Fruit fly (Drosophila melanogaster) whole organism, embryonic: ENCODE measurements around the gene Fbxl7.

Source experiments
- B-H2 ChIP-seq: fragments of 200-800 bp; sonication (Bioruptor generic); optimal IDR thresholded peaks from 2 replicates; lab custom pipeline; 2018; ENCODE audit warnings: missing biosample characterization, mild to moderate bottlenecking, missing genetic modification characterization
- BEAF-32 ChIP-seq: fragments of 200-800 bp; sonication (Bioruptor generic); optimal IDR thresholded peaks from 3 replicates; lab custom pipeline; 2017; ENCODE audit warnings: missing biosample characterization, missing genetic modification characterization, mild to moderate bottlenecking, moderate library complexity, missing genetic modification reagents
- Bteb2 ChIP-seq: fragments of 200-800 bp; sonication (Bioruptor generic); optimal IDR thresholded peaks from 2 replicates; lab custom pipeline; 2016; ENCODE audit warnings: missing biosample characterization, missing genetic modification characterization
- CG10209 ChIP-seq: fragments of 200-800 bp; sonication (Bioruptor generic); optimal IDR thresholded peaks from 3 replicates; lab custom pipeline; 2017; ENCODE audit warnings: missing biosample characterization, mild to moderate bottlenecking, missing genetic modification characterization, missing genetic modification reagents
- CG1024 ChIP-seq: fragments of 200-800 bp; sonication (Bioruptor generic); IDR thresholded peaks from 2 replicates; pipeline ENCODE4 v1.3.6; 2022; ENCODE audit warnings: missing biosample characterization, missing genetic modification characterization
- CG10267 ChIP-seq: fragments of 200-800 bp; sonication (Bioruptor generic); optimal IDR thresholded peaks from 2 replicates; lab custom pipeline; 2018; ENCODE audit warnings: missing biosample characterization, mild to moderate bottlenecking, missing genetic modification characterization, moderate library complexity
- CG10366 ChIP-seq: fragments of 200-800 bp; sonication (Bioruptor generic); IDR thresholded peaks from 2 replicates; pipeline ENCODE4 v1.3.6; 2022; ENCODE audit warnings: missing biosample characterization, missing genetic modification characterization
- CG11723 ChIP-seq: fragments of 200-800 bp; sonication (Bioruptor generic); optimal IDR thresholded peaks from 2 replicates; lab custom pipeline; 2017; ENCODE audit warnings: missing biosample characterization, mild to moderate bottlenecking, missing genetic modification characterization
- CG12299 ChIP-seq: fragments of 200-800 bp; sonication (Bioruptor generic); optimal IDR thresholded peaks from 2 replicates; lab custom pipeline; 2018; ENCODE audit warnings: missing biosample characterization, mild to moderate bottlenecking, missing genetic modification characterization
- CG13123 ChIP-seq: fragments of 200-800 bp; sonication (Bioruptor generic); optimal IDR thresholded peaks from 2 replicates; lab custom pipeline; 2016; ENCODE audit warnings: missing biosample characterization, missing genetic modification characterization
- CG13624 ChIP-seq: fragments of 200-800 bp; sonication (Bioruptor generic); optimal IDR thresholded peaks from 2 replicates; lab custom pipeline; 2016; ENCODE audit warnings: missing biosample characterization, missing genetic modification characterization
- CG13775 ChIP-seq: fragments of 200-800 bp; sonication (Bioruptor generic); optimal IDR thresholded peaks from 3 replicates; lab custom pipeline; 2017; ENCODE audit warnings: missing biosample characterization, mild to moderate bottlenecking, missing genetic modification characterization
- CG14667 ChIP-seq: fragments of 200-800 bp; sonication (Bioruptor generic); IDR thresholded peaks from 2 replicates; pipeline ENCODE4 v1.3.6; 2022; ENCODE audit warnings: missing biosample characterization, missing genetic modification characterization
- CG15479 ChIP-seq: fragments of 200-800 bp; sonication (Bioruptor generic); optimal IDR thresholded peaks from 3 replicates; lab custom pipeline; 2019; ENCODE audit warnings: missing biosample characterization, mild to moderate bottlenecking, missing genetic modification characterization, moderate library complexity
- CG16813 ChIP-seq: fragments of 200-800 bp; sonication (Bioruptor generic); IDR thresholded peaks from 3 replicates; pipeline ENCODE4 v1.3.6; 2022; ENCODE audit warnings: missing biosample characterization, missing genetic modification characterization; ENCODE audit not compliant: partially characterized antibody
- CG17186 ChIP-seq: fragments of 200-800 bp; sonication (Bioruptor generic); optimal IDR thresholded peaks from 3 replicates; lab custom pipeline; 2017; ENCODE audit warnings: missing biosample characterization, missing genetic modification reagents, missing genetic modification characterization
- CG2199 ChIP-seq: fragments of 200-800 bp; sonication (Bioruptor generic); IDR thresholded peaks from 3 replicates; pipeline ENCODE4 v1.3.6; 2022; ENCODE audit warnings: missing biosample characterization, missing genetic modification characterization
- CG30020 ChIP-seq: fragments of 200-800 bp; optimal IDR thresholded peaks from 2 replicates; lab custom pipeline; 2019; ENCODE audit warnings: missing biosample characterization, mild to moderate bottlenecking, missing genetic modification characterization, moderate library complexity
- CG31365 ChIP-seq: fragments of 200-800 bp; sonication (Bioruptor generic); optimal IDR thresholded peaks from 2 replicates; lab custom pipeline; 2018; ENCODE audit warnings: missing biosample characterization, mild to moderate bottlenecking, missing genetic modification characterization
- CG3847 ChIP-seq: fragments of 200-800 bp; sonication (Bioruptor generic); IDR thresholded peaks from 2 replicates; pipeline ENCODE4 v1.3.6; 2022; ENCODE audit warnings: missing biosample characterization, missing genetic modification characterization
- CG4730 ChIP-seq: fragments of 200-800 bp; sonication (Bioruptor generic); IDR thresholded peaks from 2 replicates; pipeline ENCODE4 v1.3.6; 2022; ENCODE audit warnings: missing biosample characterization, missing genetic modification characterization
- CG4820 ChIP-seq: fragments of 200-800 bp; sonication (Bioruptor generic); optimal IDR thresholded peaks from 3 replicates; lab custom pipeline; 2016; ENCODE audit warnings: missing biosample characterization, missing genetic modification characterization
- CG4854 ChIP-seq: fragments of 200-800 bp; sonication (Bioruptor generic); optimal IDR thresholded peaks from 2 replicates; lab custom pipeline; 2016; ENCODE audit warnings: missing biosample characterization, missing genetic modification characterization, inconsistent platforms
- CG6689 ChIP-seq: fragments of 200-800 bp; sonication (Bioruptor generic); IDR thresholded peaks from 2 replicates; pipeline ENCODE4 v1.3.6; 2022; ENCODE audit warnings: missing biosample characterization, missing genetic modification characterization
- CG6791 ChIP-seq: fragments of 200-800 bp; sonication (Bioruptor generic); IDR thresholded peaks from 3 replicates; pipeline ENCODE4 v1.3.6; 2022; ENCODE audit warnings: missing biosample characterization, missing genetic modification characterization; ENCODE audit not compliant: partially characterized antibody
- CG7271 ChIP-seq: fragments of 200-800 bp; sonication (Bioruptor generic); optimal IDR thresholded peaks from 2 replicates; lab custom pipeline; 2018; ENCODE audit warnings: missing biosample characterization, mild to moderate bottlenecking, missing genetic modification characterization, moderate library complexity
- CG8089 ChIP-seq: fragments of 200-800 bp; sonication (Bioruptor generic); optimal IDR thresholded peaks from 3 replicates; lab custom pipeline; 2016; ENCODE audit warnings: missing biosample characterization, missing genetic modification characterization
- CG9797 ChIP-seq: fragments of 200-800 bp; sonication (Bioruptor generic); optimal IDR thresholded peaks from 3 replicates; lab custom pipeline; 2018; ENCODE audit warnings: missing biosample characterization, mild to moderate bottlenecking, missing genetic modification characterization
- Dbx ChIP-seq: fragments of 200-800 bp; sonication (Bioruptor generic); IDR thresholded peaks from 3 replicates; pipeline ENCODE4 v1.3.6; 2022; ENCODE audit warnings: missing biosample characterization, missing genetic modification characterization
- Elba2 ChIP-seq: fragments of 200-800 bp; sonication (Bioruptor generic); optimal IDR thresholded peaks from 3 replicates; lab custom pipeline; 2016; ENCODE audit warnings: missing biosample characterization, missing genetic modification characterization
- Fer2 ChIP-seq: fragments of 200-800 bp; sonication (Bioruptor generic); optimal IDR thresholded peaks from 2 replicates; lab custom pipeline; 2018; ENCODE audit warnings: missing biosample characterization, mild to moderate bottlenecking, missing genetic modification characterization, moderate library complexity
- Fer3 ChIP-seq: fragments of 200-800 bp; sonication (Bioruptor generic); optimal IDR thresholded peaks from 2 replicates; lab custom pipeline; 2018; ENCODE audit warnings: missing biosample characterization, mild to moderate bottlenecking, missing genetic modification characterization, moderate library complexity
- H15 ChIP-seq: fragments of 200-800 bp; sonication (Bioruptor generic); IDR thresholded peaks from 3 replicates; pipeline ENCODE4 v1.3.6; 2022; ENCODE audit warnings: missing biosample characterization, missing genetic modification characterization
- Hmr ChIP-seq: fragments of 200-800 bp; sonication (Bioruptor generic); optimal IDR thresholded peaks from 3 replicates; lab custom pipeline; 2017; ENCODE audit warnings: mild to moderate bottlenecking, missing biosample characterization, missing genetic modification reagents, missing genetic modification characterization
- Lpt ChIP-seq: fragments of >200 bp; optimal IDR thresholded peaks from 2 replicates; lab custom pipeline; 2018; ENCODE audit warnings: missing biosample characterization, missing genetic modification characterization
- Opbp ChIP-seq: fragments of 200-800 bp; sonication (Bioruptor generic); IDR thresholded peaks from 3 replicates; pipeline ENCODE4 v1.3.6; 2022; ENCODE audit warnings: missing biosample characterization, missing genetic modification characterization; ENCODE audit not compliant: partially characterized antibody
- Spps ChIP-seq: fragments of 200-800 bp; sonication (Bioruptor generic); optimal IDR thresholded peaks from 2 replicates; lab custom pipeline; 2018; ENCODE audit warnings: missing biosample characterization, mild to moderate bottlenecking, missing genetic modification characterization
- TFAM ChIP-seq: fragments of 200-800 bp; sonication (Bioruptor generic); optimal IDR thresholded peaks from 2 replicates; lab custom pipeline; 2017; ENCODE audit warnings: missing biosample characterization, missing genetic modification characterization, inconsistent platforms
- ab ChIP-seq: fragments of 200-800 bp; sonication (Bioruptor generic); optimal IDR thresholded peaks from 2 replicates; lab custom pipeline; 2016; ENCODE audit warnings: missing biosample characterization, missing genetic modification characterization
- ara ChIP-seq: fragments of 200-800 bp; sonication (Bioruptor generic); IDR thresholded peaks from 2 replicates; pipeline ENCODE4 v1.3.6; 2022; ENCODE audit warnings: missing biosample characterization, missing genetic modification characterization
- crp ChIP-seq, 2 experiments: fragments of 200-800 bp; sonication (Bioruptor generic); optimal IDR thresholded peaks; 2 replicates in 1 of 2; 3 replicates in 1 of 2; lab custom pipeline; 2017; ENCODE audit warnings: missing biosample characterization in 2 of 2, missing genetic modification characterization in 2 of 2, mild to moderate bottlenecking in 1 of 2, moderate library complexity in 1 of 2
- dm ChIP-seq: fragments of 200-800 bp; sonication (Bioruptor generic); optimal IDR thresholded peaks from 3 replicates; lab custom pipeline; 2016; ENCODE audit warnings: missing biosample characterization, missing genetic modification characterization
- fd102C ChIP-seq: fragments of 200-800 bp; sonication (Bioruptor generic); optimal IDR thresholded peaks from 2 replicates; lab custom pipeline; 2018; ENCODE audit warnings: missing biosample characterization, mild to moderate bottlenecking, missing genetic modification characterization, moderate library complexity
- hkb ChIP-seq, 2 experiments: fragments of 200-800 bp in 1 of 2; fragments of >200 bp in 1 of 2; sonication (Bioruptor generic) in 1 of 2; IDR thresholded peaks in 1 of 2; optimal IDR thresholded peaks in 1 of 2; 2 replicates each; pipeline versions ENCODE4 v1.3.6 to Lab custom; 2017 to 2022; ENCODE audit warnings: missing biosample characterization in 1 of 2, missing genetic modification characterization in 1 of 2
- mam ChIP-seq: fragments of 200-800 bp; sonication (Bioruptor generic); optimal IDR thresholded peaks from 3 replicates; lab custom pipeline; 2016; ENCODE audit warnings: missing biosample characterization, missing genetic modification characterization
- ranshi ChIP-seq: fragments of 200-800 bp; sonication (Bioruptor generic); IDR thresholded peaks from 2 replicates; pipeline ENCODE4 v1.3.6; 2022; ENCODE audit warnings: missing biosample characterization, missing genetic modification characterization
- slp2 ChIP-seq: fragments of 200-800 bp; sonication (Bioruptor generic); optimal IDR thresholded peaks from 2 replicates; lab custom pipeline; 2016; ENCODE audit warnings: missing biosample characterization, missing genetic modification characterization
- tin ChIP-seq: fragments of 200-800 bp; sonication (Bioruptor generic); optimal IDR thresholded peaks from 3 replicates; lab custom pipeline; 2016; ENCODE audit warnings: missing biosample characterization, missing genetic modification characterization
- vfl ChIP-seq: fragments of 200-800 bp; sonication (Bioruptor generic); optimal IDR thresholded peaks from 2 replicates; lab custom pipeline; 2016; ENCODE audit warnings: missing biosample characterization, missing genetic modification characterization
- vnd ChIP-seq: fragments of 200-800 bp; sonication (Bioruptor generic); IDR thresholded peaks from 3 replicates; pipeline ENCODE4 v1.3.6; 2022; ENCODE audit warnings: missing biosample characterization, missing genetic modification characterization; ENCODE audit not compliant: partially characterized antibody
- zfh2 ChIP-seq: fragments of 200-800 bp; sonication (Bioruptor generic); optimal IDR thresholded peaks from 2 replicates; lab custom pipeline; 2016; ENCODE audit warnings: missing biosample characterization, missing genetic modification characterization

Gene Fbxl7

DNA sequence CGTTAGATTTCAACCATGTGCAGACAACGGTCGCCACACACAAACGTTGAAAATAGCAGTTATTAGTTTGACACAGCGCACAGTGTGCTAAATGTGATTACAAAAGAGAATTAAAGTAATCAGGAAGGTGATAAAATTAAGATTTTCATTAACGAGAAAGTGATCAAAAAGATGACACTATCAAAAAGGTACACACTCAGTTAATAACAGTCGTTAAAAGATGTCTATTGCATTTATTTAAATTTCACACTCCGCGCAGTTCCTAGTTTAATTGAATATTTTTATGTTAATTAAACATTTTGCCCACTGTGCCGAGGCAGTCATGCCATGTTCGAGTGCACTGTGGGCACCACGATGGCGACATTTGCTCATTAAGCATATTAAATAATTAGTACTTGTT, 6.5 kb downstream of the Fbxl7 start (continued):
- TF ChIP-seq vnd (GFP tag; lab: Robert Waterston, UW) (no peak), CG12299 (no peak), ara (GFP tag; lab: Robert Waterston, UW) (no peak), CG10209 (GFP tag; lab: Kevin White, UChicago) (peak; percentile 35), Opbp (GFP tag; lab: Robert Waterston, UW) (no peak), CG6791 (GFP tag; lab: Robert Waterston, UW) (no peak), CG10267 (tag; lab: Kevin White, UChicago) (peak; percentile 0), Bteb2 (GFP tag; lab: Kevin White, UChicago) (no peak), CG4854 (GFP tag; lab: Kevin White, UChicago) (no peak), CG4730 (GFP tag; lab: Robert Waterston, UW) (no peak), CG30020 (no peak), BEAF-32 (GFP tag; lab: Kevin White, UChicago) (no peak), ranshi (GFP tag; lab: Robert Waterston, UW) (no peak), CG10366 (GFP tag; lab: Robert Waterston, UW) (peak; percentile 29; the same call in 1 of the 2 replicates), CG3847 (0 out of 2 replicates have a peak, but pooled peaks have one; percentile 28), CG13123 (no peak), zfh2 (GFP tag; lab: Kevin White, UChicago) (no peak), CG7271 (tag; lab: Kevin White, UChicago) (no peak), TFAM (GFP tag; lab: Kevin White, UChicago) (no peak), fd102C (GFP tag; lab: Kevin White, UChicago) (no peak), CG9797 (GFP tag; lab: Kevin White, UChicago) (no peak), Lpt (GFP tag; lab: Kevin White, UChicago) (no peak), CG15479 (GFP tag; lab: Kevin White, UChicago) (no peak), CG4820 (GFP tag; lab: Kevin White, UChicago) (no peak), Fer2 (no peak), CG13624 (GFP tag; lab: Kevin White, UChicago) (no peak), dm (GFP tag; lab: Kevin White, UChicago) (no peak), CG8089 (GFP tag; lab: Kevin White, UChicago) (no peak), vfl (GFP tag; lab: Kevin White, UChicago) (no peak), H15 (GFP tag; lab: Robert Waterston, UW) (no peak), CG2199 (GFP tag; lab: Robert Waterston, UW) (no peak), Fer3 (tag; lab: Kevin White, UChicago) (no peak), mam (GFP tag; lab: Kevin White, UChicago) (no peak), CG6689 (GFP tag; lab: Robert Waterston, UW) (0 out of 2 replicates have a peak, but pooled peaks have one; percentile 30), CG11723 (GFP tag; lab: Kevin White, UChicago) (no peak), Elba2 (GFP tag; lab: Kevin White, UChicago) (no peak), CG13775 (GFP tag; lab: Kevin White, UChicago) (no peak), ab (GFP tag; lab: Kevin White, UChicago) (no peak), CG31365 (tag; lab: Kevin White, UChicago) (no peak), CG17186 (GFP tag; lab: Kevin White, UChicago) (no peak), Dbx (0 out of 3 replicates have a peak, but pooled peaks have one; percentile 21), B-H2 (no peak), CG14667 (GFP tag; lab: Robert Waterston, UW) (no peak), CG1024 (GFP tag; lab: Robert Waterston, UW) (no peak), slp2 (GFP tag; lab: Kevin White, UChicago) (no peak), Spps (tag; lab: Kevin White, UChicago) (no peak), CG16813 (GFP tag; lab: Robert Waterston, UW) (no peak), crp (GFP tag; optimal IDR thresholded peaks at IDR 0.05; lab: Kevin White, UChicago) (no peak), tin (GFP tag; lab: Kevin White, UChicago) (no peak), Hmr (peak; percentile 6), hkb (optimal IDR thresholded peaks at IDR 0.05; lab: Kevin White, UChicago) (no peak), hkb (GFP tag; IDR thresholded peaks at IDR 0.05; lab: Robert Waterston, UW) (0 out of 2 replicates have a peak, but pooled peaks have one; percentile 30)
